Worm (Caenorhabditis elegans): ENCODE measurements around the gene srw-66.

srw-66 gene

ce11 chrII:1237845-1238244 lies 33.9 kb downstream of the srw-66 start:
- TF ChIP-seq ref-1 (GFP tag; conservative IDR thresholded peaks at IDR 0.05): no peak
- TF ChIP-seq T22C8.4 (GFP tag; IDR thresholded peaks at IDR 0.05): no peak
- TF ChIP-seq cog-1 (tag; optimal IDR thresholded peaks at IDR 0.05): no peak
- 0 out of 2 replicates have a peak, but pooled peaks have one; percentile 44 for TF ChIP-seq tab-1 (GFP tag; IDR thresholded peaks at IDR 0.05)
- TF ChIP-seq ztf-29 (GFP tag; IDR thresholded peaks at IDR 0.05): 0 out of 2 replicates have a peak, but pooled peaks have one; percentile 6
- TF ChIP-seq klf-2 (GFP tag; conservative IDR thresholded peaks at IDR 0.05): no peak
- TF ChIP-seq med-1 (GFP tag; optimal IDR thresholded peaks at IDR 0.05; ENCODE audit: insufficient read depth): no peak
- TF ChIP-seq ztf-23 (GFP tag; IDR thresholded peaks at IDR 0.05): no peak
- TF ChIP-seq flt-1 (GFP tag; IDR thresholded peaks at IDR 0.05): 0 out of 2 replicates have a peak, but pooled peaks have one; percentile 6

- TF ChIP-seq klf-2 (GFP tag; conservative IDR thresholded peaks at IDR 0.05): no peak
- 0 out of 2 replicates have a peak, but pooled peaks have one; percentile 47 for TF ChIP-seq flt-1 (GFP tag; IDR thresholded peaks at IDR 0.05)
Measured at ce11 chrII:1236479-1236878, 35.2 kb downstream of the srw-66 start.

- no peak for TF ChIP-seq ref-1 (GFP tag; conservative IDR thresholded peaks at IDR 0.05)
- TF ChIP-seq ztf-23 (GFP tag; IDR thresholded peaks at IDR 0.05): no peak
- no peak for TF ChIP-seq med-1 (GFP tag; optimal IDR thresholded peaks at IDR 0.05; ENCODE audit: insufficient read depth)
- TF ChIP-seq ztf-29 (GFP tag; IDR thresholded peaks at IDR 0.05): no peak
- no peak for TF ChIP-seq cog-1 (tag; optimal IDR thresholded peaks at IDR 0.05)
- TF ChIP-seq flt-1 (GFP tag; IDR thresholded peaks at IDR 0.05): no peak
- TF ChIP-seq klf-2 (GFP tag; conservative IDR thresholded peaks at IDR 0.05): no peak
- no peak for TF ChIP-seq tab-1 (GFP tag; IDR thresholded peaks at IDR 0.05)
- no peak for TF ChIP-seq T22C8.4 (GFP tag; IDR thresholded peaks at IDR 0.05)
Measured at ce11 chrII:1236003-1236402, 35.7 kb downstream of the srw-66 start.

DNA sequence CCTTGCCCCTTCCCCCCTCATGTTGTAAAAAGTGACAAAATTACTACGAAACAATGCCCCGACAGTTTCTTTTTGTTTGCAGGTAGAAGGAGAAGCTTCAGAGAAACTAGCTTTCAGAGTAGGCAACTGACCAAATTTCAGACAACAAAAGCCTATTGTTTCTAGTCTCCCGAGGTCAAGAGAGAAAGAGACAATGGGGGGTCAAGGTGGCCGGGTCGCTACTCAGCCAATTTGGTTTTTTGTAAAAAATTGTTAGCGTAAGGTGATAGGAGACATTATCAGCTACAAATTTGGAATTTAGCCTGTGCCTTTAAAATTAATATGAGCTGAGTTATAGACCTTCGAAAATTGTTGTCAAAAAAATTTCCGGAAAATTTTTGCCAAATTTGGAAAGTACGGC lies 36.7 kb downstream of the srw-66 start:
- no peak for TF ChIP-seq ztf-23 (GFP tag; IDR thresholded peaks at IDR 0.05)
- TF ChIP-seq med-1 (GFP tag; optimal IDR thresholded peaks at IDR 0.05; ENCODE audit: insufficient read depth): no peak

DNA sequence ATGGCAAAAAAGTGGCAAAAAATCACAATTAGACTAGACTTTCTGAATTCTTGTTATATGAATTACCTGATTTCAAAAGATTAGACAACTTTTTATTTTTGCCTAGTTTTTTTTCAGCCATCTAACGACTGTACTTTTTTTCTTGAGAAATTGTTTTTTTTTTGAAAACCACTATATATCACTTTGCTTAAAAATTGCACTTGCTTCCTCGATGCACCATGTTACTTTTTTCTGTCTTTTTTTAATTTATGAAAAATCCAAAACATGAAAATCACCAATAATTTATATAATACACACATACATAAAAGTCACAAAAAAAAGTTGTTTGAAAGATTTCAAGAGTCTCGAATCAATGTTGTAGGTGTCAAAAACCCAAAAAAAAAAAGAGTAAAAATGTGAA lies 38.7 kb downstream of the srw-66 start:
- TF ChIP-seq ztf-23 (GFP tag; IDR thresholded peaks at IDR 0.05) (no peak), med-1 (GFP tag; optimal IDR thresholded peaks at IDR 0.05; ENCODE audit: insufficient read depth) (no peak), cog-1 (tag; optimal IDR thresholded peaks at IDR 0.05) (no peak), tab-1 (GFP tag; IDR thresholded peaks at IDR 0.05) (no peak), T22C8.4 (GFP tag; IDR thresholded peaks at IDR 0.05) (no peak), klf-2 (GFP tag; conservative IDR thresholded peaks at IDR 0.05) (no peak), flt-1 (GFP tag; IDR thresholded peaks at IDR 0.05) (no peak), ztf-29 (GFP tag; IDR thresholded peaks at IDR 0.05) (no peak), ref-1 (GFP tag; conservative IDR thresholded peaks at IDR 0.05) (no peak)

DNA sequence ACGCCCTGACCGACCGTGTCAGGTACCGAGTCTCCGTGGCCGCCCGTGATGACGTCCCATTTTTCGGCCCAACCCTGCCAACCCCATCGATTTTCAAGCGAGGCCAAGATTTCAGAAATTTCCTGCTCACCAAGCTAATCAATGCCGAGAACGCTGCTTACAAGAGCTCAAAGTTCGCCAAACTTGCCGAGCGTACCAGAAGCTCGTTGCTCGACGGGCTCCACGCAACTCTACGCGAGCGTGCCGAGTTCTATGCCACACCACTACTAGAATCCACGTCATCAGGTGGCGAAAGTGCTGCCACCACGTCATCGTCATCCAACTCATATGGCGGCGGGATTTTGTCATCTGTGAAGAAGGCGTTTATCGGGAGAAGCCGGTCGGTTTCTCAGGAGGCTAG lies 42.8 kb downstream of the srw-66 start:
- TF ChIP-seq cog-1 (tag; optimal IDR thresholded peaks at IDR 0.05) (no peak), ztf-23 (GFP tag; IDR thresholded peaks at IDR 0.05) (no peak), tab-1 (GFP tag; IDR thresholded peaks at IDR 0.05) (no peak), klf-2 (GFP tag; conservative IDR thresholded peaks at IDR 0.05) (no peak), med-1 (GFP tag; optimal IDR thresholded peaks at IDR 0.05; ENCODE audit: insufficient read depth) (no peak), T22C8.4 (GFP tag; IDR thresholded peaks at IDR 0.05) (no peak), flt-1 (GFP tag; IDR thresholded peaks at IDR 0.05) (no peak), ref-1 (GFP tag; conservative IDR thresholded peaks at IDR 0.05) (no peak), ztf-29 (GFP tag; IDR thresholded peaks at IDR 0.05) (no peak)
